Fruit fly (Drosophila melanogaster): ENCODE results near the gene CG5968.

CG5968 gene

DNA sequence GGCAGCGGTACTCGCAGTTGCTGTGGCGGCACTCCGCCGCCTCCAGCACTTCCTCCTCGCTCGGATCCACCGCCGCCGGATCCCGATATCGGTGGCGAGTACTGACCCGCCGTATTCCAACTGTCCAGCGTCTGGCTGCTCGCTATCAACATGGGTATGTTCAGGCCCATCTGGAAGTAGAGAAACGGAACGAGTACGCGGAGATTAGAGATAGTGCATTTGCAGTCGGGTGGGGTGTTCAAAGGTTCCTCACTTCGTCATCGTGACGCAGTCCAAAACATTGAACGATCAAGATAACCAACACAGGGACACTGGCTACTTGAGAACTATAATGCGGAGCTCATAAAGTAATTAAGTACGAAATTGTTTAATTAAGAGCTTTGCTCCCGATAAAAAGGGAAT is 38.5 kb downstream of the CG5968 start:
- TF ChIP-seq Rel (GFP tag; optimal IDR thresholded peaks at IDR 0.05) (no peak), Rel (tag; optimal IDR thresholded peaks at IDR 0.05) (no peak), CG9705 (GFP tag; optimal IDR thresholded peaks at IDR 0.05) (no peak), h (GFP tag; optimal IDR thresholded peaks at IDR 0.05) (no peak)

DNA sequence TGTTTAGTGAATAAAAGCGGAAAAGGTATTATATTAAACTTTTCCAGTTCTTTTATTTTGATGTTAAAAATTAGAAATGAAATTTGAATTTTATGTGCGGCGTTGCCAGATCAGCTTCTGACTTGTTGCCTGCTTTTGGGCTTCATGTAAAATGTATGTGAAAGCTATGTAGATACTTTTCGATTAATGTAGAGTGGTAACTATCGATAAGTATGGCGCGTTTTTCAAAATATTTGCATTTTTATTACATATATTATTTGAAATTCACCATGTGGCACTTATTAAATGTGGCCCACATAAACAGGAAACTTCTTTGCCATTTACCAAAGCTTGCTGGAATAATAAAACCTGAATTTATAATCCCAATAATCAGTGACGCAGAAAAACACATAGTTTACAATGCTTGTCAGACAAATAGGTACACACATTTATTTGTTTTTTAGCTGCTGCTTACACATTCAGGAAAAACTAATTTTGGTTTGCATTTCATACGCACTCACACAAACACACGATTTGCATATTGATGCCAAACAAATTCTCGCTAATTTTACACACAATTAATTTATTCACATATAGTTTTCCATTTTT is 42.0 kb downstream of the CG5968 start:
- TF ChIP-seq Dfd (GFP tag; optimal IDR thresholded peaks at IDR 0.05) (no peak), rgr (GFP tag; optimal IDR thresholded peaks at IDR 0.05) (no peak), Myc (optimal IDR thresholded peaks at IDR 0.05) (peak; percentile 59), Sp1 (GFP tag; optimal IDR thresholded peaks at IDR 0.05) (no peak), HLH106 (tag; optimal IDR thresholded peaks at IDR 0.05) (no peak), Rel (GFP tag; optimal IDR thresholded peaks at IDR 0.05) (no peak), Rel (tag; optimal IDR thresholded peaks at IDR 0.05) (peak; percentile 13), Mio (GFP tag; optimal IDR thresholded peaks at IDR 0.05) (no peak), pan (optimal IDR thresholded peaks at IDR 0.05) (no peak), dmrt93B (GFP tag; optimal IDR thresholded peaks at IDR 0.05) (no peak), lola (GFP tag; optimal IDR thresholded peaks at IDR 0.05) (no peak), brk (GFP tag; optimal IDR thresholded peaks at IDR 0.05) (no peak), Hr78 (GFP tag; optimal IDR thresholded peaks at IDR 0.05) (no peak), GATAd (GFP tag; optimal IDR thresholded peaks at IDR 0.05) (no peak)

DNA sequence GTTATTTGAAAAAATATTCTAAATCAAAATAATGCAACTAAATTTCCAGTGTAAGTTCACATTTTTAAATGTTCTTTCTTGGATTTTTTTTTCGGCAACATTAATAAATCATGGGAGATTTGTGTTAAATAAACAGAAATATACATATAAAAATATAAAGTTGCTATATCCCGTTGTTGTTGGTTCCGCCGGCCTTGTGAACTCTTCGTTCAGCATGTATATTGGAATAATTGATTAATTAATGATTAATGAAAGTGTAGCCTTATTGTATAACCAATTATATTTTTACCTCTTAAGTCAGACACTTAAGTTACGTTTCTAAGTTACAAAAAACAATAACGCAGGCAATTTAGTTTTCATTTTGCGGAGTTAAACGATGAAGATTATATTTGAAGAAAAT is 42.6 kb downstream of the CG5968 start:
- no peak for TF ChIP-seq fru (GFP tag; optimal IDR thresholded peaks at IDR 0.05)
- no peak for TF ChIP-seq br (GFP tag; optimal IDR thresholded peaks at IDR 0.05)
- TF ChIP-seq pan (optimal IDR thresholded peaks at IDR 0.05) = no peak
- no peak for TF ChIP-seq lola (GFP tag; optimal IDR thresholded peaks at IDR 0.05)
- no peak for TF ChIP-seq Mio (GFP tag; optimal IDR thresholded peaks at IDR 0.05)
- TF ChIP-seq dsf (GFP tag; optimal IDR thresholded peaks at IDR 0.05; ENCODE audit: borderline replicate concordance) = no peak
- no peak for TF ChIP-seq HLH106 (tag; optimal IDR thresholded peaks at IDR 0.05)
- no peak for TF ChIP-seq CG9705 (GFP tag; optimal IDR thresholded peaks at IDR 0.05)
- TF ChIP-seq Rel (GFP tag; optimal IDR thresholded peaks at IDR 0.05) = no peak
- TF ChIP-seq Rel (tag; optimal IDR thresholded peaks at IDR 0.05) = no peak
- no peak for TF ChIP-seq dmrt93B (GFP tag; optimal IDR thresholded peaks at IDR 0.05)
- TF ChIP-seq Abd-B (GFP tag; optimal IDR thresholded peaks at IDR 0.05) = no peak
- TF ChIP-seq Sp1 (GFP tag; optimal IDR thresholded peaks at IDR 0.05) = no peak
- TF ChIP-seq Myc (optimal IDR thresholded peaks at IDR 0.05) = no peak

DNA sequence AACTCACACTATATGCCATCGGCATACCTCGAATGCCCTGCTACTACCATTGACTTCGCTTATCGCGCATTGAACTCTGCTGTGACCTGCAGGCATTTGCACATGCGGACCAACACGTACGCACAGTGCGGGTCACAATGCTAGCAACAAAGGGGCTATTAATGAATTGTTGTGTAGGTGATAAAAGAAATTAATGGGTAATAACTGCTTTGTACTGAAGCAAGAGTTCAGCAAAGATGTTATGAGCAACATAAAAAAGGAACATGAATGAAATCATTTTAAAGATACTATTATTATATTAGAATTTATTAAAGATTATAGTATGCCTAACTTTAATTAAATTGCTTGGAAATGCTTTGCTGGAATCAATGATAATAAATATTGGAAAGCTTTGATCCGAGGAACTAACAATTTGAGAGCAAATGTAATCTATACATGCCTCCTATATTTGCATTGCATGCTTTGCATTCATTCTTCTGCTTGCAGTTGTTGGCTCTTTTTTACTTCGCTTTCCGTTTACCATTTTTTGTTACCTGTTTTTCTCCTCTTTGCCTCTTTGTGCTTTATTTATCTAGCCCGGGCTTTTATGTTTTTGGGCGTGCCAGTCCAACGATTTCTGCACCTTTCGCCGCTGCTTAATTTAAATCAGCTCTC is 46.7 kb downstream of the CG5968 start:
- TF ChIP-seq HLH106 (tag; optimal IDR thresholded peaks at IDR 0.05) = peak; percentile 18
- TF ChIP-seq OdsH (GFP tag; optimal IDR thresholded peaks at IDR 0.05) = peak; percentile 29
- no peak for TF ChIP-seq dsf (GFP tag; optimal IDR thresholded peaks at IDR 0.05; ENCODE audit: borderline replicate concordance)
- TF ChIP-seq Hr83 (GFP tag; optimal IDR thresholded peaks at IDR 0.05; ENCODE audit: poor library complexity, severe bottlenecking) = no peak
- TF ChIP-seq usp (GFP tag; optimal IDR thresholded peaks at IDR 0.05) = no peak
- TF ChIP-seq Mio (GFP tag; optimal IDR thresholded peaks at IDR 0.05) = no peak
- peak; percentile 13 for TF ChIP-seq ey (GFP tag; optimal IDR thresholded peaks at IDR 0.05)
- peak; percentile 34 for TF ChIP-seq Sp1 (GFP tag; optimal IDR thresholded peaks at IDR 0.05)
- TF ChIP-seq lola (GFP tag; optimal IDR thresholded peaks at IDR 0.05) = no peak
- TF ChIP-seq fru (GFP tag; optimal IDR thresholded peaks at IDR 0.05) = peak; percentile 39
- no peak for TF ChIP-seq sv (GFP tag; optimal IDR thresholded peaks at IDR 0.05)
- TF ChIP-seq Dfd (GFP tag; optimal IDR thresholded peaks at IDR 0.05) = no peak
- TF ChIP-seq Myc (optimal IDR thresholded peaks at IDR 0.05) = no peak
- TF ChIP-seq br (GFP tag; optimal IDR thresholded peaks at IDR 0.05) = peak; percentile 1
- TF ChIP-seq Jra (GFP tag; optimal IDR thresholded peaks at IDR 0.05) = no peak
- no peak for TF ChIP-seq pan (optimal IDR thresholded peaks at IDR 0.05)
- no peak for TF ChIP-seq N (GFP tag; optimal IDR thresholded peaks at IDR 0.05)
- TF ChIP-seq CG9705 (GFP tag; optimal IDR thresholded peaks at IDR 0.05) = no peak
- no peak for TF ChIP-seq woc (GFP tag; optimal IDR thresholded peaks at IDR 0.05)
- no peak for TF ChIP-seq dl (GFP tag; optimal IDR thresholded peaks at IDR 0.05; ENCODE audit: insufficient read depth in 1 of 2, partially characterized antibody in 2 of 2)
- TF ChIP-seq foxo (GFP tag; optimal IDR thresholded peaks at IDR 0.05) = peak in 1 of 2 experiments; percentile 52
- peak; percentile 50 for TF ChIP-seq psq (GFP tag; optimal IDR thresholded peaks at IDR 0.05)
- no peak for TF ChIP-seq GATAd (GFP tag; optimal IDR thresholded peaks at IDR 0.05)
- no peak for TF ChIP-seq CrebA (GFP tag; optimal IDR thresholded peaks at IDR 0.05; ENCODE audit: borderline replicate concordance)
- TF ChIP-seq Dif (GFP tag; optimal IDR thresholded peaks at IDR 0.05; ENCODE audit: partially characterized antibody) = no peak
- TF ChIP-seq jim (GFP tag; optimal IDR thresholded peaks at IDR 0.05) = no peak
- TF ChIP-seq Hnf4 (GFP tag; optimal IDR thresholded peaks at IDR 0.05) = no peak
- TF ChIP-seq Vsx2 (GFP tag; optimal IDR thresholded peaks at IDR 0.05; ENCODE audit: partially characterized antibody) = no peak
- no peak for TF ChIP-seq Abd-B (GFP tag; optimal IDR thresholded peaks at IDR 0.05)
- no peak for TF ChIP-seq tai (GFP tag; optimal IDR thresholded peaks at IDR 0.05)
- peak; percentile 56 for TF ChIP-seq rgr (GFP tag; optimal IDR thresholded peaks at IDR 0.05)
- no peak for TF ChIP-seq sage (GFP tag; optimal IDR thresholded peaks at IDR 0.05)
- TF ChIP-seq CG32264 (GFP tag; optimal IDR thresholded peaks at IDR 0.05) = no peak
- peak; percentile 8 for TF ChIP-seq dmrt93B (GFP tag; optimal IDR thresholded peaks at IDR 0.05)
- no peak for TF ChIP-seq Hr78 (GFP tag; optimal IDR thresholded peaks at IDR 0.05)
- TF ChIP-seq Rel (GFP tag; optimal IDR thresholded peaks at IDR 0.05) = no peak
- no peak for TF ChIP-seq Rel (tag; optimal IDR thresholded peaks at IDR 0.05)
- no peak for TF ChIP-seq brk (GFP tag; optimal IDR thresholded peaks at IDR 0.05)
- peak; percentile 18 for TF ChIP-seq h (GFP tag; optimal IDR thresholded peaks at IDR 0.05)
